Fruit fly (Drosophila melanogaster) whole organism, adult: ENCODE measurements around the gene CG10730.

Experiments
- CG14711 ChIP-seq: fragments of 200-800 bp; sonication (Bioruptor generic); optimal IDR thresholded peaks from 2 replicates; lab custom pipeline; 2018; ENCODE audit warnings: missing biosample characterization, mild to moderate bottlenecking, missing genetic modification characterization, moderate library complexity
- CG1620 ChIP-seq: fragments of 200-800 bp; sonication (Bioruptor generic); optimal IDR thresholded peaks from 2 replicates; lab custom pipeline; 2016; ENCODE audit warnings: missing biosample characterization, missing genetic modification characterization
- CG7101 ChIP-seq: fragments of 200-800 bp; sonication (Bioruptor generic); optimal IDR thresholded peaks from 2 replicates; lab custom pipeline; 2018; ENCODE audit warnings: missing biosample characterization, mild to moderate bottlenecking, missing genetic modification characterization, moderate library complexity
- Clk ChIP-seq: fragments of 200-800 bp; sonication (Bioruptor generic); optimal IDR thresholded peaks from 2 replicates; lab custom pipeline; 2017; ENCODE audit warnings: missing biosample characterization, missing genetic modification characterization
- Hr96 ChIP-seq: fragments of 200-800 bp; sonication (Bioruptor generic); optimal IDR thresholded peaks from 2 replicates; lab custom pipeline; 2016; ENCODE audit warnings: missing biosample characterization, missing genetic modification characterization
- cnc ChIP-seq, 2 experiments: fragments of >200 bp; optimal IDR thresholded peaks; 2 replicates each; lab custom pipeline; 2017
- ovo ChIP-seq: fragments of 200-800 bp; sonication (Bioruptor generic); optimal IDR thresholded peaks from 2 replicates; lab custom pipeline; 2016; ENCODE audit warnings: missing biosample characterization, missing genetic modification characterization

dm6 chr2L:20104050-20104449 lies 32.1 kb upstream of the CG10730 start, which contains the start of gene CG13970:
- TF ChIP-seq CG7101 (no peak), cnc (optimal IDR thresholded peaks at IDR 0.05; lab: Kevin White, UChicago) (no peak), Hr96 (GFP tag; lab: Kevin White, UChicago) (no peak), Clk (GFP tag; lab: Kevin White, UChicago) (no peak), CG14711 (tag; lab: Kevin White, UChicago) (no peak), ovo (GFP tag; lab: Kevin White, UChicago) (no peak), CG1620 (no peak)
